Worm (Caenorhabditis elegans): Measurements from ENCODE around the gene adr-2.

- no peak for TF ChIP-seq tbx-8 (GFP tag; optimal IDR thresholded peaks at IDR 0.05)
- no peak for TF ChIP-seq bed-3 (GFP tag; optimal IDR thresholded peaks at IDR 0.05)
- no peak for TF ChIP-seq nhr-237 (tag; optimal IDR thresholded peaks at IDR 0.05)
These were observed 23.0 kb downstream of the adr-2 start, which contains the start of gene R151.2 for ce11 chrIII:7209721-7210120.

All from whole organism, mixed stage, embryonic.